Fruit fly (Drosophila melanogaster): ENCODE measurements around the gene alt.

- TF ChIP-seq ttk (optimal IDR thresholded peaks at IDR 0.05) (no peak), h (optimal IDR thresholded peaks at IDR 0.05) (no peak), psq (optimal IDR thresholded peaks at IDR 0.05) (no peak), Myc (optimal IDR thresholded peaks at IDR 0.05) (no peak)
These were observed 57.3 kb downstream of the alt start, which contains the start of gene AttD for dm6 chr3R:17624968-17625367.

Data from Kc167 (cell line).